Worm (Caenorhabditis elegans) whole organism, young adult: Measurements from ENCODE around the gene bcc-1.

ENCODE experiments used
- C06A6.2 ChIP-seq: fragments of 200-800 bp; sonication (Bioruptor generic); conservative IDR thresholded peaks from 2 replicates; pipeline ENCODE4 v1.3.6; 2022; ENCODE audit warnings: missing genetic modification characterization, missing compliant biosample characterization
- F22D6.2 ChIP-seq: sonication (generic microtip); optimal IDR thresholded peaks from 2 replicates; lab custom pipeline; 2016; ENCODE audit warnings: mild to moderate bottlenecking, missing genetic modification characterization, missing compliant biosample characterization
- F39B2.1 ChIP-seq: fragments of 200-800 bp; sonication (Bioruptor generic); IDR thresholded peaks from 2 replicates; pipeline ENCODE4 v1.3.6; 2022; ENCODE audit warnings: missing genetic modification reagents, missing genetic modification characterization, missing compliant biosample characterization
- F52B5.7 ChIP-seq: sonication (generic microtip); optimal IDR thresholded peaks from 2 replicates; lab custom pipeline; 2016; ENCODE audit warnings: mild to moderate bottlenecking, missing genetic modification characterization, missing compliant biosample characterization
- F57A8.1 ChIP-seq: fragments of 200-800 bp; sonication (Bioruptor generic); optimal IDR thresholded peaks from 2 replicates; lab custom pipeline; 2018; ENCODE audit warnings: mild to moderate bottlenecking, missing genetic modification characterization, moderate library complexity, missing compliant biosample characterization
- F57C9.4 ChIP-seq: sonication (generic microtip); optimal IDR thresholded peaks from 2 replicates; lab custom pipeline; 2017; ENCODE audit warnings: mild to moderate bottlenecking, missing genetic modification characterization, missing compliant biosample characterization
- T07F8.4 ChIP-seq: sonication (generic microtip); optimal IDR thresholded peaks from 2 replicates; lab custom pipeline; 2016; ENCODE audit warnings: mild to moderate bottlenecking, missing genetic modification characterization, moderate library complexity, missing compliant biosample characterization
- Y53F4B.3 ChIP-seq: fragments of 200-800 bp; sonication (Bioruptor generic); IDR thresholded peaks from 2 replicates; pipeline ENCODE4 v1.3.6; 2022; ENCODE audit warnings: missing genetic modification reagents, missing genetic modification characterization, missing compliant biosample characterization
- Y67H2A.10 ChIP-seq: fragments of 200-800 bp; sonication (Bioruptor generic); conservative IDR thresholded peaks from 2 replicates; pipeline ENCODE4 v1.3.6; 2022; ENCODE audit warnings: missing genetic modification reagents, missing genetic modification characterization, missing compliant biosample characterization
- Y79H2A.3 ChIP-seq: fragments of 200-800 bp; sonication (Bioruptor generic); conservative IDR thresholded peaks from 2 replicates; pipeline ENCODE4 v1.3.6; 2022; ENCODE audit warnings: missing genetic modification reagents, missing genetic modification characterization, missing compliant biosample characterization
- Y95B8A.8 ChIP-seq: fragments of 200-800 bp; sonication (Bioruptor generic); IDR thresholded peaks from 2 replicates; pipeline ENCODE4 v1.3.6; 2022; ENCODE audit warnings: missing genetic modification reagents, missing genetic modification characterization, missing compliant biosample characterization
- ZK185.1 ChIP-seq: sonication (generic microtip); optimal IDR thresholded peaks from 2 replicates; lab custom pipeline; 2016; ENCODE audit warnings: mild to moderate bottlenecking, missing genetic modification characterization, missing compliant biosample characterization; ENCODE audit not compliant: poor library complexity, severe bottlenecking
- aptf-3 ChIP-seq: fragments of 200-800 bp; sonication (Bioruptor generic); IDR thresholded peaks from 2 replicates; pipeline ENCODE4 v1.3.6; 2022; ENCODE audit warnings: missing genetic modification characterization, missing compliant biosample characterization
- athp-1 ChIP-seq: sonication (generic microtip); optimal IDR thresholded peaks from 2 replicates; lab custom pipeline; 2017; ENCODE audit warnings: mild to moderate bottlenecking, missing genetic modification characterization, missing compliant biosample characterization
- attf-5 ChIP-seq: fragments of 200-800 bp; sonication (Bioruptor generic); optimal IDR thresholded peaks from 2 replicates; lab custom pipeline; 2018; ENCODE audit warnings: mild to moderate bottlenecking, missing genetic modification characterization, missing compliant biosample characterization
- attf-6 ChIP-seq: fragments of 200-800 bp; sonication (Bioruptor generic); IDR thresholded peaks from 2 replicates; pipeline ENCODE4 v1.3.6; 2022; ENCODE audit warnings: missing genetic modification reagents, missing genetic modification characterization, missing compliant biosample characterization
- bed-1 ChIP-seq: fragments of 200-800 bp; sonication (Bioruptor generic); IDR thresholded peaks from 2 replicates; pipeline ENCODE4 v1.3.6; 2022; ENCODE audit warnings: missing genetic modification reagents, missing genetic modification characterization, missing compliant biosample characterization
- cebp-1 ChIP-seq, 2 experiments: fragments of 200-800 bp in 1 of 2; sonication (Bioruptor generic) in 1 of 2; sonication (generic microtip) in 1 of 2; IDR thresholded peaks in 1 of 2; optimal IDR thresholded peaks in 1 of 2; 2 replicates each; pipeline versions ENCODE4 v1.3.6 to Lab custom; 2017 to 2022; ENCODE audit warnings: missing compliant biosample characterization in 2 of 2, missing genetic modification characterization in 2 of 2, mild to moderate bottlenecking in 1 of 2, missing genetic modification reagents in 1 of 2, moderate library complexity in 1 of 2
- cebp-2 ChIP-seq: fragments of 200-800 bp; sonication (Bioruptor generic); IDR thresholded peaks from 2 replicates; pipeline ENCODE4 v1.3.6; 2022; ENCODE audit warnings: missing genetic modification characterization, missing compliant biosample characterization
- ceh-40 ChIP-seq: fragments of 200-800 bp; sonication (Bioruptor generic); IDR thresholded peaks from 2 replicates; pipeline ENCODE4 v1.3.6; 2022; ENCODE audit warnings: missing genetic modification characterization, missing compliant biosample characterization
- ceh-79 ChIP-seq: sonication (generic microtip); optimal IDR thresholded peaks from 2 replicates; lab custom pipeline; 2017; ENCODE audit warnings: mild to moderate bottlenecking, missing genetic modification characterization, missing compliant biosample characterization
- dox-1 ChIP-seq: fragments of 200-800 bp; sonication (Bioruptor generic); IDR thresholded peaks from 2 replicates; pipeline ENCODE4 v1.3.6; 2022; ENCODE audit warnings: missing genetic modification reagents, missing genetic modification characterization, missing compliant biosample characterization
- dpff-1 ChIP-seq: sonication (generic microtip); optimal IDR thresholded peaks from 2 replicates; lab custom pipeline; 2017; ENCODE audit warnings: mild to moderate bottlenecking, missing genetic modification characterization, missing compliant biosample characterization
- ets-4 ChIP-seq: fragments of 200-800 bp; sonication (Bioruptor generic); optimal IDR thresholded peaks from 2 replicates; lab custom pipeline; 2018; ENCODE audit warnings: mild to moderate bottlenecking, missing genetic modification characterization, missing compliant biosample characterization
- fkh-3 ChIP-seq: sonication (generic microtip); optimal IDR thresholded peaks from 2 replicates; lab custom pipeline; 2016; ENCODE audit warnings: mild to moderate bottlenecking, missing genetic modification characterization, missing compliant biosample characterization
- gei-17 ChIP-seq: fragments of 200-800 bp; sonication (Bioruptor generic); optimal IDR thresholded peaks from 2 replicates; lab custom pipeline; 2018; ENCODE audit warnings: mild to moderate bottlenecking, missing genetic modification characterization, missing compliant biosample characterization
- him-1 ChIP-seq: sonication (generic microtip); optimal IDR thresholded peaks from 2 replicates; lab custom pipeline; 2016; ENCODE audit warnings: missing genotype, missing genetic modification reagents, missing genetic modification characterization, missing compliant biosample characterization
- hlh-26 ChIP-seq: fragments of 200-800 bp; sonication (Bioruptor generic); conservative IDR thresholded peaks from 2 replicates; pipeline ENCODE4 v1.3.6; 2022; ENCODE audit warnings: missing genetic modification reagents, missing genetic modification characterization, missing compliant biosample characterization
- hmg-20 ChIP-seq: fragments of 200-800 bp; sonication (Bioruptor generic); IDR thresholded peaks from 2 replicates; pipeline ENCODE4 v1.3.6; 2022; ENCODE audit warnings: missing genetic modification reagents, missing genetic modification characterization, missing compliant biosample characterization
- hrde-1 ChIP-seq: sonication (generic microtip); optimal IDR thresholded peaks from 2 replicates; lab custom pipeline; 2016; ENCODE audit warnings: missing genetic modification characterization, mild to moderate bottlenecking, missing compliant biosample characterization, moderate library complexity, missing genotype, missing genetic modification reagents, borderline replicate concordance
- hsf-1 ChIP-seq: fragments of 200-800 bp; sonication (Bioruptor generic); IDR thresholded peaks from 2 replicates; pipeline ENCODE4 v1.3.6; 2022; ENCODE audit warnings: missing genetic modification reagents, missing genetic modification characterization, missing compliant biosample characterization
- lin-26 ChIP-seq: fragments of 200-800 bp; sonication (Bioruptor generic); IDR thresholded peaks from 2 replicates; pipeline ENCODE4 v1.3.6; 2022; ENCODE audit warnings: missing genetic modification reagents, missing genetic modification characterization, missing compliant biosample characterization
- lin-35 ChIP-seq, 3 experiments: fragments of 150-350 bp in 2 of 3; sonication (generic microtip) in 1 of 3; optimal IDR thresholded peaks; 2 replicates each; lab custom pipeline; 2014 to 2018; ENCODE audit warnings: missing biosample characterization in 3 of 3, missing genetic modification characterization in 3 of 3, missing genetic modification reagents in 3 of 3
- lsl-1 ChIP-seq: fragments of 200-800 bp; sonication (Bioruptor generic); optimal IDR thresholded peaks from 2 replicates; lab custom pipeline; 2018; ENCODE audit warnings: mild to moderate bottlenecking, missing genetic modification characterization, moderate library complexity, missing compliant biosample characterization
- madf-3 ChIP-seq: fragments of 200-800 bp; sonication (Bioruptor generic); IDR thresholded peaks from 2 replicates; pipeline ENCODE4 v1.3.6; 2022; ENCODE audit warnings: missing genetic modification reagents, missing genetic modification characterization, missing compliant biosample characterization
- mel-28 ChIP-seq: sonication (generic microtip); optimal IDR thresholded peaks from 2 replicates; lab custom pipeline; 2016; ENCODE audit warnings: borderline replicate concordance, mild to moderate bottlenecking, missing genetic modification characterization, missing compliant biosample characterization
- nhr-80 ChIP-seq: sonication (generic microtip); optimal IDR thresholded peaks from 2 replicates; lab custom pipeline; 2016; ENCODE audit warnings: missing genetic modification characterization, missing compliant biosample characterization
- nhr-90 ChIP-seq: sonication (generic microtip); optimal IDR thresholded peaks from 2 replicates; lab custom pipeline; 2016; ENCODE audit warnings: missing genotype, mild to moderate bottlenecking, missing genetic modification characterization, missing compliant biosample characterization
- sdz-38 ChIP-seq: sonication (generic microtip); optimal IDR thresholded peaks from 2 replicates; lab custom pipeline; 2016; ENCODE audit warnings: missing genotype, missing genetic modification characterization, missing compliant biosample characterization
- snpc-1.1 ChIP-seq: sonication (generic microtip); optimal IDR thresholded peaks from 2 replicates; lab custom pipeline; 2017; ENCODE audit warnings: missing genetic modification characterization, mild to moderate bottlenecking, missing compliant biosample characterization, antibody characterized with exemption, moderate library complexity, missing genotype, missing genetic modification reagents; ENCODE audit not compliant: insufficient read depth
- snpc-1.3 ChIP-seq: sonication (generic microtip); optimal IDR thresholded peaks from 2 replicates; lab custom pipeline; 2017; ENCODE audit warnings: missing genetic modification characterization, mild to moderate bottlenecking, missing compliant biosample characterization, antibody characterized with exemption, moderate library complexity, missing genotype, missing genetic modification reagents; ENCODE audit not compliant: insufficient read depth
- snpc-4 ChIP-seq, 5 experiments: fragments of 150-350 bp in 1 of 5; sonication (generic microtip) in 4 of 5; optimal IDR thresholded peaks; 2 replicates each; lab custom pipeline; 2014 to 2018; ENCODE audit warnings: missing genetic modification characterization in 5 of 5, missing biosample characterization in 3 of 5, antibody characterized with exemption in 2 of 5, mild to moderate bottlenecking in 2 of 5, missing compliant biosample characterization in 2 of 5, missing genotype in 2 of 5, moderate library complexity in 2 of 5, missing genetic modification reagents in 1 of 5
- tbx-9 ChIP-seq: sonication (generic microtip); optimal IDR thresholded peaks from 2 replicates; lab custom pipeline; 2016; ENCODE audit warnings: borderline replicate concordance, missing genetic modification characterization, inconsistent platforms, missing compliant biosample characterization
- zim-3 ChIP-seq: sonication (generic microtip); optimal IDR thresholded peaks from 2 replicates; lab custom pipeline; 2017; ENCODE audit warnings: mild to moderate bottlenecking, missing genetic modification characterization, moderate library complexity, missing compliant biosample characterization
- ztf-3 ChIP-seq: fragments of 200-800 bp; sonication (Bioruptor generic); optimal IDR thresholded peaks from 2 replicates; lab custom pipeline; 2018; ENCODE audit warnings: mild to moderate bottlenecking, missing genetic modification characterization, missing compliant biosample characterization

bcc-1 gene

ce11 chrIV:11082153-11082552, 10.2 kb downstream of the bcc-1 start, which contains the start of gene let-70:
let-70 (minus strand) TSS chrIV:11082253.
- TF ChIP-seq fkh-3 (tag; lab: Kevin White, UChicago) (no peak), cebp-2 (GFP tag; lab: Robert Waterston, UW) (0 out of 2 replicates have a peak, but pooled peaks have one; percentile 20)
- TF ChIP-seq, all 124 proteins: peak for 1

- TF ChIP-seq tbx-9 (tag; lab: Kevin White, UChicago) (no peak), dpff-1 (tag; lab: Kevin White, UChicago) (no peak), F52B5.7 (no peak), attf-6 (peak; percentile 76; the same call in 1 of the 2 replicates), hrde-1 (tag; lab: Kevin White, UChicago) (peak; percentile 74), Y67H2A.10 (no peak), ceh-79 (tag; lab: Kevin White, UChicago) (no peak), mel-28 (tag; lab: Kevin White, UChicago) (no peak), lsl-1 (GFP tag; lab: Kevin White, UChicago) (peak; percentile 17), gei-17 (GFP tag; lab: Kevin White, UChicago) (peak; percentile 4), Y53F4B.3 (no peak), Y79H2A.3 (GFP tag; lab: Robert Waterston, UW) (no peak), ceh-40 (GFP tag; lab: Robert Waterston, UW) (no peak), athp-1 (tag; lab: Kevin White, UChicago) (peak; percentile 35), hsf-1 (GFP tag; lab: Robert Waterston, UW) (0 out of 2 replicates have a peak, but pooled peaks have one; percentile 58), snpc-1.3 (tag; lab: Kevin White, UChicago) (peak; percentile 1), snpc-1.1 (no peak), lin-35 (GFP tag; optimal IDR thresholded peaks at IDR 0.05; lab: Kevin White, UChicago) (peak in 1 of 3 experiments; percentile 13), F39B2.1 (GFP tag; lab: Robert Waterston, UW) (no peak), F57C9.4 (tag; lab: Kevin White, UChicago) (no peak), F22D6.2 (tag; lab: Kevin White, UChicago) (no peak), ztf-3 (no peak), C06A6.2 (GFP tag; lab: Robert Waterston, UW) (no peak), snpc-4 (GFP tag; optimal IDR thresholded peaks at IDR 0.05; lab: Kevin White, UChicago) (no peak), snpc-4 (tag; optimal IDR thresholded peaks at IDR 0.05; lab: Kevin White, UChicago) (peak in 2 of 4 experiments; percentile 37 to 41), F57A8.1 (no peak), hmg-20 (GFP tag; lab: Robert Waterston, UW) (peak; percentile 4; the same call in 1 of the 2 replicates), T07F8.4 (tag; lab: Kevin White, UChicago) (no peak), ZK185.1 (tag; lab: Kevin White, UChicago) (no peak), Y95B8A.8 (GFP tag; lab: Robert Waterston, UW) (no peak), him-1 (tag; lab: Kevin White, UChicago) (peak; percentile 8), sdz-38 (tag; lab: Kevin White, UChicago) (no peak), hlh-26 (GFP tag; lab: Robert Waterston, UW) (no peak), cebp-1 (GFP tag; IDR thresholded peaks at IDR 0.05; lab: Robert Waterston, UW) (no peak), cebp-1 (tag; optimal IDR thresholded peaks at IDR 0.05; lab: Kevin White, UChicago) (peak; percentile 40), dox-1 (GFP tag; lab: Robert Waterston, UW) (no peak), madf-3 (GFP tag; lab: Robert Waterston, UW) (no peak), lin-26 (GFP tag; lab: Robert Waterston, UW) (no peak), attf-5 (GFP tag; lab: Kevin White, UChicago) (peak; percentile 15), zim-3 (tag; lab: Kevin White, UChicago) (no peak), ets-4 (GFP tag; lab: Kevin White, UChicago) (no peak), bed-1 (GFP tag; lab: Robert Waterston, UW) (no peak), nhr-80 (tag; lab: Kevin White, UChicago) (no peak), aptf-3 (no peak), nhr-90 (tag; lab: Kevin White, UChicago) (peak; percentile 7)
Observed at ce11 chrIV:11080823-11081285, 11.5 kb downstream of the bcc-1 start, which contains the start of gene atg-7. atg-7 (minus strand) TSS chrIV:11081055.
